Worm (Caenorhabditis elegans) whole organism, L1 larva: ENCODE measurements around the gene C16C10.9.

Experiments used
- C04F5.9 ChIP-seq: sonication (generic microtip); optimal IDR thresholded peaks from 2 replicates; lab custom pipeline; 2016; ENCODE audit warnings: missing genetic modification characterization, missing compliant biosample characterization
- C16A3.4 ChIP-seq: fragments of 150-350 bp; optimal IDR thresholded peaks from 2 replicates; lab custom pipeline; 2014; ENCODE audit warnings: missing biosample characterization, missing genetic modification characterization
- aha-1 ChIP-seq: fragments of 150-350 bp; optimal IDR thresholded peaks from 2 replicates; lab custom pipeline; 2014; ENCODE audit warnings: missing biosample characterization, missing genetic modification characterization
- ama-1 ChIP-seq: fragments of 150-350 bp; optimal IDR thresholded peaks from 2 replicates; lab custom pipeline; 2014
- ceh-82 ChIP-seq, 3 experiments: fragments of 150-350 bp in 1 of 3; sonication (generic microtip) in 2 of 3; optimal IDR thresholded peaks; 2 replicates each; lab custom pipeline; 2014 to 2017; ENCODE audit warnings: missing biosample characterization in 3 of 3, missing genetic modification characterization in 3 of 3
- ceh-88 ChIP-seq: fragments of 200-800 bp; sonication (Bioruptor generic); IDR thresholded peaks from 2 replicates; pipeline ENCODE4 v1.3.6; 2022; ENCODE audit warnings: missing genetic modification characterization, missing compliant biosample characterization
- egl-13 ChIP-seq: sonication (generic microtip); optimal IDR thresholded peaks from 2 replicates; lab custom pipeline; 2016; ENCODE audit warnings: missing genotype, missing genetic modification reagents, missing genetic modification characterization, missing compliant biosample characterization
- elt-3 ChIP-seq, 6 experiments: fragments of 150-350 bp in 1 of 6; sonication (generic microtip); optimal IDR thresholded peaks; 2 replicates each; lab custom pipeline; 2017 to 2018; ENCODE audit warnings: missing biosample characterization in 6 of 6, missing genetic modification characterization in 6 of 6, inconsistent platforms in 1 of 6
- ets-5 ChIP-seq: fragments of 200-800 bp; sonication (Bioruptor generic); IDR thresholded peaks from 2 replicates; pipeline ENCODE4 v1.3.6; 2022; ENCODE audit warnings: missing genetic modification characterization, missing compliant biosample characterization
- fkh-10 ChIP-seq: sonication (generic microtip); optimal IDR thresholded peaks from 2 replicates; lab custom pipeline; 2017; ENCODE audit warnings: missing biosample characterization, missing genetic modification reagents, missing genetic modification characterization
- grh-1 ChIP-seq: fragments of 200-800 bp; sonication (Bioruptor generic); IDR thresholded peaks from 2 replicates; pipeline ENCODE4 v1.3.6; 2022; ENCODE audit warnings: missing genetic modification reagents, missing genetic modification characterization, missing compliant biosample characterization
- lin-14 ChIP-seq: fragments of 200-800 bp; sonication (Bioruptor generic); optimal IDR thresholded peaks from 2 replicates; lab custom pipeline; 2018; ENCODE audit warnings: mild to moderate bottlenecking, missing genetic modification characterization, moderate library complexity, missing compliant biosample characterization
- mab-9 ChIP-seq: fragments of 200-800 bp; sonication (Bioruptor generic); IDR thresholded peaks from 2 replicates; pipeline ENCODE4 v1.3.6; 2022; ENCODE audit warnings: missing genetic modification reagents, missing genetic modification characterization, missing compliant biosample characterization
- nhr-12 ChIP-seq: sonication (generic microtip); optimal IDR thresholded peaks from 2 replicates; lab custom pipeline; 2017; ENCODE audit warnings: missing biosample characterization, missing genetic modification characterization
- nhr-19 ChIP-seq: fragments of 200-800 bp; sonication (Bioruptor generic); conservative IDR thresholded peaks from 2 replicates; pipeline ENCODE4 v1.3.6; 2022; ENCODE audit warnings: missing genetic modification characterization, missing compliant biosample characterization
- nhr-77 ChIP-seq: fragments of 150-350 bp; optimal IDR thresholded peaks from 2 replicates; lab custom pipeline; 2014; ENCODE audit warnings: missing biosample characterization, missing genetic modification characterization
- pag-3 ChIP-seq: sonication (generic microtip); optimal IDR thresholded peaks from 2 replicates; lab custom pipeline; 2017; ENCODE audit warnings: missing genetic modification characterization, mild to moderate bottlenecking, missing compliant biosample characterization, antibody characterized with exemption, borderline replicate concordance; ENCODE audit not compliant: insufficient read depth
- unc-86 ChIP-seq: sonication (generic microtip); optimal IDR thresholded peaks from 2 replicates; lab custom pipeline; 2016; ENCODE audit warnings: missing genetic modification characterization, missing compliant biosample characterization
- xbp-1 ChIP-seq: sonication (generic microtip); optimal IDR thresholded peaks from 2 replicates; lab custom pipeline; 2016; ENCODE audit warnings: missing genetic modification characterization, missing compliant biosample characterization

C16C10.9 gene

DNA sequence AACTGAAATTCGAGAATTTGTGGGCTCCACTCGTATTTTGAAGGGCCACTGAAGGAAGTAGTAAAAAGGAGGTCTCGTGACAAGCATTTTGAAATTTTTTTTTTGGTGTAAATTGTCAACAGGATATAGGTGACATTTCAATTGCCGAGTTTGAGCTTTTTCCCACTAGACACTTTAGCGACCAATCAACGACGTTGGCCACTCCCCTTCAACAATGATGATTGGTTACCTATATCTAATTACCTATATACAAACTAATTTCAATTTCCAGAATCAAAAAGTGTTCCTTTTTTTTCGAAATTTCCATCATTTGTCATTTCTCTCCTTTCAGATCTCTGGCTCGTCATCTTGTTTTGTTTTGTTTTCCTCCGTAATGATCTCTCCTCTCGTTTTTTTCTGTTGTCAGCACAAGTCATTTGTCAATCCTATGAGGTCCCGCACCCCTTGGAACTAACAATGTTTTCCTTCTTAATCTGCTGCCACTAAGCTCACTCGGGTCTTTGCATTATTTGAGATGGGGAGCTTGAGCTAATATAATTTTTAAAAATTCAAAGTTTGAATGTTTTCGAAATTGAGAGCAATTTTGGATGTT is 49.2 kb downstream of the C16C10.9 start:
- no peak for TF ChIP-seq pag-3 (tag; lab: Kevin White, UChicago)
- no peak for TF ChIP-seq lin-14 (GFP tag; lab: Kevin White, UChicago)
- TF ChIP-seq C16A3.4 = no peak

DNA sequence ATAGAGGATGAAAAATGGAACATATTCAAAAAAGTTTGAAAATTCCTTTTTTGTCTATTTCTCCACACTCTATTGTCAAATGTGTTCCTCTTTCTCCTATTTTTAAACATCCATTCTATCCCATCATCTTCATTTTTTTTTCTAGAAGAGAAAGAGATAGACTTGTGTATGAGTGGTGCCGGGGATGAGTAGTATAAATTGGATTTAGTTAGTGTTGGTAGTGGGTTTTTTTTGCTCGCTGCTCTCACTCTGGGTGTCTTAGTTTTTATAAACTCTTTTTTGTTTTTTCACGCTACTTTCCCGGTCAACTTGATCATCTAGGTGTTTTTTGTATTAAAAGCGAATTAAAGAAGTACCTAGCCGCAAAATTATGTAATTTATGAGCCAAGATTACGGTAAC is 50.0 kb downstream of the C16C10.9 start:
- TF ChIP-seq lin-14 (GFP tag; lab: Kevin White, UChicago) = peak; percentile 28
- TF ChIP-seq grh-1 (GFP tag; lab: Robert Waterston, UW) = no peak

DNA sequence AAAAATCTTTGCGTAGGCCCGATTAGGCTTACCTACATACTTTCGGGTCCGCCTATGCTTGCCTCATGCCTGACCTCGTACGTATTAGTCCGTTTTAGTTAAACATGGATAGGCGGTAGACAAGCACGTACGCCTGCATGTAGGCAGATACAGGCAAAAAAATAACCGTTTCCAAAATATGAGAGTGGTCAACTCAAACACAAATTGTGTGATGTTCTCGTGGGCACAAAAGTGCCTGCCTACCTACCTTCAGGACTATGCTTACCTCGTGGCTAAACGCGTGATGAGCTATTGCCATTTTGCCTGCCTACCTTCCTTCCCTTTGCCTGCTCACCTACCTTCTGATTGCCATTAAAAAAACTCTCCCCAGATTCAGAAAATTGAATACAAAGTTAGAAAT is 50.6 kb downstream of the C16C10.9 start:
- TF ChIP-seq egl-13 (tag; lab: Kevin White, UChicago) (no peak), C04F5.9 (tag; lab: Kevin White, UChicago) (no peak), nhr-77 (tag; lab: Kevin White, UChicago) (no peak), nhr-19 (GFP tag; lab: Robert Waterston, UW) (no peak), mab-9 (GFP tag; lab: Robert Waterston, UW) (no peak), xbp-1 (tag; lab: Kevin White, UChicago) (no peak), unc-86 (no peak), ets-5 (GFP tag; lab: Robert Waterston, UW) (no peak), nhr-12 (tag; lab: Kevin White, UChicago) (no peak), ceh-82 (tag; optimal IDR thresholded peaks at IDR 0.05; lab: Kevin White, UChicago) (no peak), elt-3 (tag; optimal IDR thresholded peaks at IDR 0.05; lab: Kevin White, UChicago) (no peak), fkh-10 (GFP tag; lab: Kevin White, UChicago) (no peak), ama-1 (lab: Kevin White, UChicago) (no peak), ceh-88 (GFP tag; lab: Robert Waterston, UW) (no peak), aha-1 (tag; lab: Kevin White, UChicago) (no peak)
